Fruit fly (Drosophila melanogaster): ENCODE measurements around the gene CG34250.

DNA sequence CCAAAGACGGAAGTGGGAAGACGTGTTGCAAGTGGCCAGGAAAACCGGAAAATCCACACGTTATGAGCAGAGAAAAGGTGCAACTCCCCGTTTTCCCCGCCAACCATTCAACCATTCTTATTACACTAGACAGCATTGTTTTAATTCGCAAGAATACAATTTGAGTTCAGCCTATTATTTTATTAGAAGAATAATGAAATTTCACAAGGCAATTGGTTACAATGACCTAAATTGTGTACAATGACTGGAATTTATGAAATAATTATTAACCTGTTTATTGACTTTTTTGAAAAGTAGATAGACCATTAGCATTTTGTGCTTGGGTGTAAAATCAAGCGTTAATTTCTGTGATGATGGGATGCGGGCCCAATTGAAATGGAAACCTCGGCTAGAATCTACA is 28.5 kb downstream of the CG34250 start:
- no peak for TF ChIP-seq CG14860 (GFP tag; IDR thresholded peaks at IDR 0.05; ENCODE audit: partially characterized antibody)
- TF ChIP-seq CG6254 (GFP tag; optimal IDR thresholded peaks at IDR 0.05) = no peak
- no peak for TF ChIP-seq mld (GFP tag; IDR thresholded peaks at IDR 0.05; ENCODE audit: partially characterized antibody)
- TF ChIP-seq E2f2 (GFP tag; IDR thresholded peaks at IDR 0.05) = no peak
- TF ChIP-seq Hr51 (GFP tag; optimal IDR thresholded peaks at IDR 0.05) = no peak
- TF ChIP-seq bab2 (GFP tag; optimal IDR thresholded peaks at IDR 0.05) = no peak
- TF ChIP-seq Meics (GFP tag; optimal IDR thresholded peaks at IDR 0.05) = no peak
- TF ChIP-seq CG5180 (GFP tag; optimal IDR thresholded peaks at IDR 0.05) = no peak
- TF ChIP-seq abd-A (tag; optimal IDR thresholded peaks at IDR 0.05) = no peak
- no peak for TF ChIP-seq wek (GFP tag; optimal IDR thresholded peaks at IDR 0.05)
- no peak for TF ChIP-seq CG10209 (GFP tag; optimal IDR thresholded peaks at IDR 0.05)
- TF ChIP-seq CG11696 (GFP tag; IDR thresholded peaks at IDR 0.05) = no peak
